Fruit fly (Drosophila melanogaster) whole organism, pupa: Measurements from ENCODE around the gene Ada1-2.

Source experiments
- CG10348 ChIP-seq: fragments of 200-800 bp; sonication (Bioruptor generic); IDR thresholded peaks from 2 replicates; pipeline ENCODE4 v1.3.6; 2022; ENCODE audit warnings: missing biosample characterization, missing genetic modification characterization
- CG12605 ChIP-seq: fragments of 200-800 bp; sonication (Bioruptor generic); IDR thresholded peaks from 2 replicates; pipeline ENCODE4 v1.3.6; 2022; ENCODE audit warnings: missing biosample characterization, missing genetic modification characterization
- CG13204 ChIP-seq: fragments of 200-800 bp; sonication (Bioruptor generic); optimal IDR thresholded peaks from 2 replicates; lab custom pipeline; 2018; ENCODE audit warnings: missing biosample characterization, mild to moderate bottlenecking, missing genetic modification characterization, moderate library complexity
- CG14655 ChIP-seq: fragments of 200-800 bp; sonication (Bioruptor generic); optimal IDR thresholded peaks from 3 replicates; lab custom pipeline; 2017; ENCODE audit warnings: mild to moderate bottlenecking, missing biosample characterization, missing genetic modification reagents, missing genetic modification characterization
- CG15710 ChIP-seq: fragments of 200-800 bp; sonication (Bioruptor generic); optimal IDR thresholded peaks from 2 replicates; lab custom pipeline; 2018; ENCODE audit warnings: missing biosample characterization, mild to moderate bottlenecking, missing genetic modification characterization, moderate library complexity
- CG17806 ChIP-seq: fragments of 200-800 bp; sonication (Bioruptor generic); optimal IDR thresholded peaks from 2 replicates; lab custom pipeline; 2018; ENCODE audit warnings: missing biosample characterization, mild to moderate bottlenecking, missing genetic modification characterization, moderate library complexity
- CG32121 ChIP-seq: fragments of 200-800 bp; sonication (Bioruptor generic); IDR thresholded peaks from 2 replicates; pipeline ENCODE4 v1.3.6; 2022; ENCODE audit warnings: missing biosample characterization, missing genetic modification characterization
- CG34367 ChIP-seq: fragments of 200-800 bp; sonication (Bioruptor generic); optimal IDR thresholded peaks from 2 replicates; lab custom pipeline; 2018; ENCODE audit warnings: missing biosample characterization, mild to moderate bottlenecking, missing genetic modification characterization
- CG4496 ChIP-seq: fragments of 200-800 bp; sonication (Bioruptor generic); IDR thresholded peaks from 3 replicates; pipeline ENCODE4 v1.3.6; 2022; ENCODE audit warnings: missing biosample characterization, missing genetic modification characterization
- CG8159 ChIP-seq: fragments of 200-800 bp; sonication (Bioruptor generic); optimal IDR thresholded peaks from 3 replicates; lab custom pipeline; 2018; ENCODE audit warnings: missing biosample characterization, mild to moderate bottlenecking, missing genetic modification characterization, moderate library complexity
- CG8301 ChIP-seq: fragments of 200-800 bp; sonication (Bioruptor generic); optimal IDR thresholded peaks from 2 replicates; lab custom pipeline; 2018; ENCODE audit warnings: missing biosample characterization, mild to moderate bottlenecking, missing genetic modification characterization
- CG9948 ChIP-seq: fragments of 200-800 bp; sonication (Bioruptor generic); optimal IDR thresholded peaks from 2 replicates; lab custom pipeline; 2018; ENCODE audit warnings: missing biosample characterization, mild to moderate bottlenecking, missing genetic modification characterization, moderate library complexity
- D1 ChIP-seq: fragments of 200-800 bp; sonication (Bioruptor generic); optimal IDR thresholded peaks from 2 replicates; lab custom pipeline; 2018; ENCODE audit warnings: missing biosample characterization, mild to moderate bottlenecking, missing genetic modification characterization, moderate library complexity
- EcR ChIP-seq: fragments of 200-800 bp; sonication (Bioruptor generic); optimal IDR thresholded peaks from 3 replicates; lab custom pipeline; 2019; ENCODE audit warnings: missing biosample characterization, missing genetic modification characterization, mild to moderate bottlenecking, moderate library complexity, missing genetic modification reagents
- Ets98B ChIP-seq: fragments of 200-800 bp; sonication (Bioruptor generic); IDR thresholded peaks from 2 replicates; pipeline ENCODE4 v1.3.6; 2022; ENCODE audit warnings: missing biosample characterization, missing genetic modification characterization
- Pif1A ChIP-seq: fragments of 200-800 bp; sonication (Bioruptor generic); optimal IDR thresholded peaks from 3 replicates; lab custom pipeline; 2016; ENCODE audit warnings: missing biosample characterization, missing genetic modification characterization
- Pif1B ChIP-seq: fragments of 200-800 bp; sonication (Bioruptor generic); optimal IDR thresholded peaks from 3 replicates; lab custom pipeline; 2016; ENCODE audit warnings: missing biosample characterization, missing genetic modification characterization
- Snoo ChIP-seq: fragments of 200-800 bp; sonication (Bioruptor generic); optimal IDR thresholded peaks from 3 replicates; lab custom pipeline; 2017; ENCODE audit warnings: missing biosample characterization, mild to moderate bottlenecking, missing genetic modification characterization, inconsistent platforms
- fd96Ca ChIP-seq: fragments of 200-800 bp; sonication (Bioruptor generic); IDR thresholded peaks from 3 replicates; pipeline ENCODE4 v1.3.6; 2022; ENCODE audit warnings: missing biosample characterization, missing genetic modification characterization
- gl ChIP-seq: fragments of 200-800 bp; sonication (Bioruptor generic); optimal IDR thresholded peaks from 2 replicates; lab custom pipeline; 2018; ENCODE audit warnings: missing biosample characterization, mild to moderate bottlenecking, missing genetic modification characterization
- rn ChIP-seq: fragments of 200-800 bp; sonication (Bioruptor generic); IDR thresholded peaks from 2 replicates; pipeline ENCODE4 v1.3.6; 2022; ENCODE audit warnings: missing biosample characterization, missing genetic modification characterization

Gene Ada1-2

dm6 chr2L:12013243-12013642, 20.5 kb downstream of the Ada1-2 start:
- no peak for TF ChIP-seq CG8301 (tag; lab: Kevin White, UChicago)
- peak; percentile 57 for TF ChIP-seq CG8159 (tag; lab: Kevin White, UChicago)
- TF ChIP-seq CG15710 (tag; lab: Kevin White, UChicago) = peak; percentile 37
- TF ChIP-seq CG10348 = no peak
- TF ChIP-seq CG32121 = no peak
- TF ChIP-seq Pif1B (GFP tag; lab: Kevin White, UChicago) = peak; percentile 0
- TF ChIP-seq CG9948 (tag; lab: Kevin White, UChicago) = peak; percentile 31
- no peak for TF ChIP-seq gl (tag; lab: Kevin White, UChicago)
- TF ChIP-seq CG17806 (tag; lab: Kevin White, UChicago) = peak; percentile 34
- TF ChIP-seq fd96Ca (GFP tag; lab: Robert Waterston, UW) = no peak
- peak; percentile 10 for TF ChIP-seq CG34367 (tag; lab: Kevin White, UChicago)

- no peak for TF ChIP-seq CG10348
- peak; percentile 21 for TF ChIP-seq CG8159 (tag; lab: Kevin White, UChicago)
- peak; percentile 67; the same call in 2 of the 3 replicates for TF ChIP-seq fd96Ca (GFP tag; lab: Robert Waterston, UW)
- no peak for TF ChIP-seq CG14655
- no peak for TF ChIP-seq rn (GFP tag; lab: Robert Waterston, UW)
- TF ChIP-seq CG17806 (tag; lab: Kevin White, UChicago) = peak; percentile 32
- peak; percentile 62 for TF ChIP-seq Snoo (tag; lab: Kevin White, UChicago)
- TF ChIP-seq CG8301 (tag; lab: Kevin White, UChicago) = peak; percentile 33
- peak; percentile 30 for TF ChIP-seq CG15710 (tag; lab: Kevin White, UChicago)
- no peak for TF ChIP-seq CG9948 (tag; lab: Kevin White, UChicago)
- TF ChIP-seq EcR (GFP tag; lab: Kevin White, UChicago) = peak; percentile 100
- TF ChIP-seq Pif1A (GFP tag; lab: Kevin White, UChicago) = peak; percentile 38
- TF ChIP-seq CG34367 (tag; lab: Kevin White, UChicago) = peak; percentile 29
- TF ChIP-seq Ets98B (GFP tag; lab: Robert Waterston, UW) = no peak
- TF ChIP-seq CG4496 = peak; percentile 68
- TF ChIP-seq CG12605 (GFP tag; lab: Robert Waterston, UW) = peak; percentile 42
- TF ChIP-seq Pif1B (GFP tag; lab: Kevin White, UChicago) = peak; percentile 36
- TF ChIP-seq D1 (tag; lab: Kevin White, UChicago) = no peak
- peak; percentile 85 for TF ChIP-seq gl (tag; lab: Kevin White, UChicago)
- TF ChIP-seq CG13204 (GFP tag; lab: Kevin White, UChicago) = peak; percentile 98
- no peak; the same call in 1 of the 2 replicates for TF ChIP-seq CG32121
These were observed 21.2 kb downstream of the Ada1-2 start for dm6 chr2L:12013741-12014393.

dm6 chr2L:12020735-12021134, 28.0 kb downstream of the Ada1-2 start, which contains the start of gene Wdr81:
Gene Wdr81 (minus strand): TSS chr2L:12020960.
- TF ChIP-seq CG13204 (GFP tag; lab: Kevin White, UChicago) (no peak), CG17806 (tag; lab: Kevin White, UChicago) (no peak), rn (GFP tag; lab: Robert Waterston, UW) (no peak), CG10348 (no peak), CG12605 (GFP tag; lab: Robert Waterston, UW) (no peak), Ets98B (GFP tag; lab: Robert Waterston, UW) (no peak), CG34367 (tag; lab: Kevin White, UChicago) (no peak), CG32121 (no peak), Pif1A (GFP tag; lab: Kevin White, UChicago) (no peak), CG9948 (tag; lab: Kevin White, UChicago) (no peak), fd96Ca (GFP tag; lab: Robert Waterston, UW) (no peak), CG4496 (no peak), D1 (tag; lab: Kevin White, UChicago) (no peak), EcR (GFP tag; lab: Kevin White, UChicago) (no peak), CG8301 (tag; lab: Kevin White, UChicago) (no peak), Pif1B (GFP tag; lab: Kevin White, UChicago) (no peak), CG14655 (no peak)
- TF ChIP-seq, all 21 proteins: peak for 0

- TF ChIP-seq CG8159 (tag; lab: Kevin White, UChicago) (no peak), CG12605 (GFP tag; lab: Robert Waterston, UW) (no peak), fd96Ca (GFP tag; lab: Robert Waterston, UW) (no peak), EcR (GFP tag; lab: Kevin White, UChicago) (no peak), CG17806 (tag; lab: Kevin White, UChicago) (no peak), Snoo (tag; lab: Kevin White, UChicago) (no peak), CG14655 (no peak), CG9948 (tag; lab: Kevin White, UChicago) (no peak), Pif1B (GFP tag; lab: Kevin White, UChicago) (no peak), CG4496 (no peak), CG13204 (GFP tag; lab: Kevin White, UChicago) (no peak), Ets98B (GFP tag; lab: Robert Waterston, UW) (no peak), rn (GFP tag; lab: Robert Waterston, UW) (no peak), CG10348 (no peak)
These were observed 28.5 kb downstream of the Ada1-2 start for dm6 chr2L:12021193-12021592.

dm6 chr2L:12024104-12024503, 31.4 kb downstream of the Ada1-2 start:
- TF ChIP-seq D1 (tag; lab: Kevin White, UChicago) (no peak), CG12605 (GFP tag; lab: Robert Waterston, UW) (no peak), CG14655 (no peak), Pif1A (GFP tag; lab: Kevin White, UChicago) (no peak), CG32121 (no peak), Pif1B (GFP tag; lab: Kevin White, UChicago) (no peak), CG8159 (tag; lab: Kevin White, UChicago) (no peak), CG13204 (GFP tag; lab: Kevin White, UChicago) (no peak), gl (tag; lab: Kevin White, UChicago) (no peak), fd96Ca (GFP tag; lab: Robert Waterston, UW) (no peak), CG17806 (tag; lab: Kevin White, UChicago) (no peak), CG9948 (tag; lab: Kevin White, UChicago) (no peak), rn (GFP tag; lab: Robert Waterston, UW) (no peak), CG34367 (tag; lab: Kevin White, UChicago) (no peak), CG4496 (no peak), EcR (GFP tag; lab: Kevin White, UChicago) (no peak), Snoo (tag; lab: Kevin White, UChicago) (no peak), CG10348 (no peak), Ets98B (GFP tag; lab: Robert Waterston, UW) (no peak), CG15710 (tag; lab: Kevin White, UChicago) (no peak)
